Worm (Caenorhabditis elegans) whole organism, L2 larva: ENCODE data around the gene atic-1.

Experiments used
- C34F6.9 ChIP-seq: fragments of 150-350 bp; optimal IDR thresholded peaks from 2 replicates; lab custom pipeline; 2014; ENCODE audit warnings: missing biosample characterization, missing genetic modification characterization
- F13H6.1 ChIP-seq: sonication (generic microtip); optimal IDR thresholded peaks from 2 replicates; lab custom pipeline; 2016; ENCODE audit warnings: missing genetic modification characterization, missing compliant biosample characterization
- R02D3.7 ChIP-seq: fragments of 150-350 bp; optimal IDR thresholded peaks from 2 replicates; lab custom pipeline; 2014; ENCODE audit warnings: missing biosample characterization, missing genetic modification characterization
- Y55F3AM.14 ChIP-seq: fragments of 200-800 bp; sonication (Bioruptor generic); optimal IDR thresholded peaks from 2 replicates; lab custom pipeline; 2018; ENCODE audit warnings: mild to moderate bottlenecking, missing genetic modification characterization, missing compliant biosample characterization
- ZK546.5 ChIP-seq: sonication (generic microtip); optimal IDR thresholded peaks from 2 replicates; lab custom pipeline; 2017; ENCODE audit warnings: missing biosample characterization, missing genetic modification characterization
- alr-1 ChIP-seq: fragments of 150-350 bp; optimal IDR thresholded peaks from 2 replicates; lab custom pipeline; 2014; ENCODE audit warnings: missing biosample characterization, missing genetic modification characterization
- aly-2 ChIP-seq: fragments of 150-350 bp; optimal IDR thresholded peaks from 2 replicates; lab custom pipeline; 2014; ENCODE audit warnings: missing biosample characterization, missing genetic modification characterization
- ama-1 ChIP-seq: fragments of 150-350 bp; optimal IDR thresholded peaks from 2 replicates; lab custom pipeline; 2018; ENCODE audit warnings: inconsistent platforms
- blmp-1 ChIP-seq: sonication (generic microtip); optimal IDR thresholded peaks from 2 replicates; lab custom pipeline; 2017; ENCODE audit warnings: missing genetic modification characterization, mild to moderate bottlenecking, missing compliant biosample characterization, antibody characterized with exemption, moderate library complexity; ENCODE audit not compliant: insufficient read depth
- ceh-16 ChIP-seq: fragments of 150-350 bp; optimal IDR thresholded peaks from 2 replicates; lab custom pipeline; 2014; ENCODE audit warnings: missing biosample characterization, missing genetic modification characterization
- ceh-82 ChIP-seq: fragments of 150-350 bp; optimal IDR thresholded peaks from 2 replicates; lab custom pipeline; 2014; ENCODE audit warnings: missing biosample characterization, missing genetic modification characterization
- crh-2 ChIP-seq: sonication (generic microtip); optimal IDR thresholded peaks from 2 replicates; lab custom pipeline; 2017; ENCODE audit warnings: missing biosample characterization, missing genetic modification characterization
- dmd-4 ChIP-seq: sonication (generic microtip); optimal IDR thresholded peaks from 2 replicates; lab custom pipeline; 2017; ENCODE audit warnings: missing biosample characterization, missing genetic modification characterization
- elt-1 ChIP-seq: fragments of 150-350 bp; optimal IDR thresholded peaks from 2 replicates; lab custom pipeline; 2014; ENCODE audit warnings: missing biosample characterization, missing genetic modification characterization
- elt-3 ChIP-seq: sonication (generic microtip); optimal IDR thresholded peaks from 2 replicates; lab custom pipeline; 2017; ENCODE audit warnings: missing biosample characterization, missing genetic modification characterization
- fos-1 ChIP-seq: fragments of 150-350 bp; optimal IDR thresholded peaks from 2 replicates; lab custom pipeline; 2014; ENCODE audit warnings: missing biosample characterization, missing genetic modification characterization
- gmeb-1 ChIP-seq: fragments of 150-350 bp; optimal IDR thresholded peaks from 2 replicates; lab custom pipeline; 2014; ENCODE audit warnings: missing biosample characterization, missing genetic modification characterization
- lin-11 ChIP-seq: fragments of 150-350 bp; sonication (generic microtip); optimal IDR thresholded peaks from 2 replicates; lab custom pipeline; 2014; ENCODE audit warnings: missing biosample characterization, missing genetic modification characterization, inconsistent platforms, mixed read lengths
- lin-13 ChIP-seq: fragments of 150-350 bp; optimal IDR thresholded peaks from 2 replicates; lab custom pipeline; 2014; ENCODE audit warnings: missing biosample characterization, missing genetic modification reagents, missing genetic modification characterization
- lin-39 ChIP-seq: fragments of 150-350 bp; optimal IDR thresholded peaks from 2 replicates; lab custom pipeline; 2014; ENCODE audit warnings: missing biosample characterization, missing genetic modification reagents, missing genetic modification characterization
- lsy-2 ChIP-seq, 2 experiments: fragments of 150-350 bp in 1 of 2; sonication (generic microtip) in 1 of 2; optimal IDR thresholded peaks; 2 replicates each; lab custom pipeline; 2014 to 2017; ENCODE audit warnings: missing biosample characterization in 2 of 2, missing genetic modification characterization in 2 of 2
- mbf-1 ChIP-seq: sonication (generic microtip); optimal IDR thresholded peaks from 2 replicates; lab custom pipeline; 2017; ENCODE audit warnings: missing biosample characterization, missing genetic modification characterization
- mdl-1 ChIP-seq, 2 experiments: fragments of 150-350 bp in 1 of 2; sonication (generic microtip) in 1 of 2; optimal IDR thresholded peaks; 2 replicates each; lab custom pipeline; 2017; ENCODE audit warnings: missing biosample characterization in 2 of 2, missing genetic modification characterization in 2 of 2
- nhr-10 ChIP-seq: sonication (generic microtip); optimal IDR thresholded peaks from 2 replicates; lab custom pipeline; 2017; ENCODE audit warnings: missing biosample characterization, missing genetic modification characterization
- nhr-11 ChIP-seq: fragments of 150-350 bp; optimal IDR thresholded peaks from 2 replicates; lab custom pipeline; 2014; ENCODE audit warnings: missing biosample characterization, missing genetic modification characterization
- nhr-12 ChIP-seq: fragments of 150-350 bp; optimal IDR thresholded peaks from 2 replicates; lab custom pipeline; 2014; ENCODE audit warnings: missing biosample characterization, missing genetic modification characterization
- nhr-129 ChIP-seq: fragments of 150-350 bp; optimal IDR thresholded peaks from 2 replicates; lab custom pipeline; 2014; ENCODE audit warnings: missing biosample characterization, missing genetic modification characterization
- nhr-23 ChIP-seq: fragments of 150-350 bp; optimal IDR thresholded peaks from 2 replicates; lab custom pipeline; 2014; ENCODE audit warnings: missing biosample characterization, missing genetic modification reagents, missing genetic modification characterization
- nhr-237 ChIP-seq: fragments of 150-350 bp; optimal IDR thresholded peaks from 2 replicates; lab custom pipeline; 2014; ENCODE audit warnings: missing biosample characterization, missing genetic modification characterization
- nhr-25 ChIP-seq: fragments of 150-350 bp; sonication (generic microtip); optimal IDR thresholded peaks from 3 replicates; lab custom pipeline; 2014; ENCODE audit warnings: missing biosample characterization, missing genetic modification characterization
- nhr-6 ChIP-seq: fragments of 150-350 bp; optimal IDR thresholded peaks from 2 replicates; lab custom pipeline; 2014; ENCODE audit warnings: missing biosample characterization, missing genetic modification characterization
- nhr-77 ChIP-seq: fragments of 150-350 bp; optimal IDR thresholded peaks from 2 replicates; lab custom pipeline; 2014; ENCODE audit warnings: missing biosample characterization, missing genetic modification characterization
- sem-4 ChIP-seq: fragments of 150-350 bp; optimal IDR thresholded peaks from 2 replicates; lab custom pipeline; 2014; ENCODE audit warnings: missing biosample characterization, missing genetic modification reagents, missing genetic modification characterization
- sma-3 ChIP-seq: sonication (generic microtip); optimal IDR thresholded peaks from 2 replicates; lab custom pipeline; 2016; ENCODE audit warnings: missing genetic modification reagents, missing genetic modification characterization, missing compliant biosample characterization
- sma-9 ChIP-seq, 2 experiments: fragments of 150-350 bp in 1 of 2; sonication (generic microtip) in 1 of 2; optimal IDR thresholded peaks; 2 replicates each; lab custom pipeline; 2014 to 2016; ENCODE audit warnings: missing genetic modification characterization in 2 of 2, mild to moderate bottlenecking in 1 of 2, missing biosample characterization in 1 of 2, missing compliant biosample characterization in 1 of 2, missing genetic modification reagents in 1 of 2, moderate library complexity in 1 of 2
- snpc-4 ChIP-seq: fragments of 150-350 bp; optimal IDR thresholded peaks from 2 replicates; lab custom pipeline; 2014; ENCODE audit warnings: missing biosample characterization, missing genetic modification characterization
- unc-39 ChIP-seq: fragments of 150-350 bp; optimal IDR thresholded peaks from 2 replicates; lab custom pipeline; 2014; ENCODE audit warnings: missing biosample characterization, missing genetic modification characterization
- unc-55 ChIP-seq: fragments of 150-350 bp; sonication (generic microtip); optimal IDR thresholded peaks from 3 replicates; lab custom pipeline; 2014; ENCODE audit warnings: missing biosample characterization, missing genetic modification reagents, missing genetic modification characterization
- unc-62 ChIP-seq: fragments of 150-350 bp; optimal IDR thresholded peaks from 2 replicates; lab custom pipeline; 2014; ENCODE audit warnings: missing biosample characterization, missing genetic modification reagents, missing genetic modification characterization
- zag-1 ChIP-seq: fragments of 150-350 bp; optimal IDR thresholded peaks from 2 replicates; lab custom pipeline; 2014; ENCODE audit warnings: missing biosample characterization, missing genetic modification characterization
- ztf-1 ChIP-seq: fragments of 200-800 bp; sonication (Bioruptor generic); conservative IDR thresholded peaks from 2 replicates; pipeline ENCODE4 v1.3.6; 2022; ENCODE audit warnings: missing genetic modification characterization, missing compliant biosample characterization
- ztf-11 ChIP-seq: sonication (generic microtip); optimal IDR thresholded peaks from 2 replicates; lab custom pipeline; 2017; ENCODE audit warnings: missing biosample characterization, missing genetic modification characterization
- ztf-4 ChIP-seq: fragments of 150-350 bp; optimal IDR thresholded peaks from 2 replicates; lab custom pipeline; 2014; ENCODE audit warnings: missing biosample characterization, missing genetic modification characterization

Gene atic-1

DNA sequence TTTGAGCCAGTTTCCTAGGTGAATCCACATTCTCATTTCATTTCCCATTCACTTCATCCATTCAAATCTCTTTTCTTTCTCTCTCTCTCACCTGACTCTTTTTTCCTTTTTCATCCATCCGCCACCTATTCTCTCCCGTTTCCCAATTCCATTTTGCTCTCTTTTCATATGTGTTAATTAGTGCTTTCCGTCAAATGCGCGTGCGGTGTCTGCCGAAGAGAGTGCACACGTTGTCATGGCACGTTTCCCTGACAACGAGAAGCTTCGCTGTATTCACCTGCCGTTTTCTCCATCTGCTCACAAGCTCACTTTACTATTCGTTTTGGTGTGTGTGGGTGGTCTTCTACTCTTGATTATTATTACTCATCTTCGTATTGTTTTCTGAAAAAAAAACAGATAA is 41.9 kb upstream of the atic-1 start:
- TF ChIP-seq F13H6.1 (tag; lab: Kevin White, UChicago) = no peak
- TF ChIP-seq lin-11 = peak; percentile 57
- TF ChIP-seq snpc-4 (tag; lab: Kevin White, UChicago) = no peak

DNA sequence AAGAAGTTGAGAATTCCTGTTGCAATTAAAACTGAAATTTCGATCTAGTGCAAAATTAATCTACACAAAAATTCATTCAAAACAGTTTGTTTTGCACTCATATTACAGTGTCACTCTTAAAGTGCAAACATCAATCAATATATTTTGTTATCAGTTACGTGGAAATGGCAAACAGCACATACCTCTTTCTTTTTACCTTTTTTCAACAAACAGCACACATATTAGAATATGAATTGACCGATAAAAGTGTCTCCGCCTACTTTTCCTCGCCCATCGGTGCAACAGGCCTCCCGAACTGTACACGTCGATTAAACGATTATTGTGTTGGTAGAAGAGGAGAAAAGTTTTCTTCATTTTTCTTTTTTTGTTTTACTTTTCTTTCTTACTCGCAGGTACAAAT is 40.6 kb upstream of the atic-1 start:
- peak; percentile 25 for TF ChIP-seq sma-9 (GFP tag; optimal IDR thresholded peaks at IDR 0.05; lab: Kevin White, UChicago)
- TF ChIP-seq sma-9 (tag; optimal IDR thresholded peaks at IDR 0.05; lab: Kevin White, UChicago) = no peak
- peak; percentile 76 for TF ChIP-seq crh-2 (tag; lab: Kevin White, UChicago)
- peak; percentile 77 for TF ChIP-seq fos-1 (tag; lab: Kevin White, UChicago)
- TF ChIP-seq nhr-129 = no peak
- no peak for TF ChIP-seq nhr-237 (tag; lab: Kevin White, UChicago)

DNA sequence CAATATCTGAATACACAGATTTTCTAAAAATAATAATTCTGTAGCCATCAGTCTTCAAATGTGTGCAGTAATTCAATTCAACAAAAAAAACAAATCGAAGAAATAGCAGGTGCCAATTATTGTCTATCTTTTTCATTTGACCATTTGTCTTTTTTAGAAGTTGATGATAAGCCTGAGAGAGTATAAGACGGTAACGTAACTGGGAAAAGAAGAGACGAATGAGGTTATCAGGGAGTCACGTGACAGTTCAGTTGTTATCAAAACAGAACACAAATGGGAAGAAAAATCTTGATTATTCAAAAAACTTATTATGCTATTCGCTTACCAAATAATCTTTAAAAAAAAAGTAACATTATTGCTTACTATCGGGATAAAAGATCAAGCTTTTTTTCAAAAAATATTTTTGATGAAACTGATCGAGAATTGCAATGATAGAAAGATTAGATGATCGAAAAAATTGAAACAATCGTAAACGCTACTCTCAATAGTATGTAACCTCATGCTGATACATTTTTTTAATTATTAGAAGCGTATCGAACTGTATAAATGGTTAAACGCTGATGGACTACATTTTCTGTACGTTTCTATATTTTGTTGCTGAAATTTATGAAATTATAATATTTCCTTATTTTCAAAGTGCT is 37.4 kb upstream of the atic-1 start:
- TF ChIP-seq Y55F3AM.14 (no peak), ceh-16 (tag; lab: Kevin White, UChicago) (no peak), sma-9 (GFP tag; optimal IDR thresholded peaks at IDR 0.05; lab: Kevin White, UChicago) (peak; percentile 37), sma-9 (tag; optimal IDR thresholded peaks at IDR 0.05; lab: Kevin White, UChicago) (no peak), nhr-25 (tag; lab: Kevin White, UChicago) (no peak), nhr-77 (no peak), crh-2 (tag; lab: Kevin White, UChicago) (peak; percentile 72), nhr-237 (tag; lab: Kevin White, UChicago) (no peak), elt-3 (no peak), R02D3.7 (tag; lab: Kevin White, UChicago) (no peak), unc-62 (GFP tag; lab: Kevin White, UChicago) (no peak), gmeb-1 (tag; lab: Kevin White, UChicago) (peak; percentile 39), ZK546.5 (no peak), sem-4 (no peak), mbf-1 (no peak), lsy-2 (tag; optimal IDR thresholded peaks at IDR 0.05; lab: Kevin White, UChicago) (peak in 1 of 2 experiments; percentile 30), elt-1 (tag; lab: Kevin White, UChicago) (no peak), nhr-23 (tag; lab: Kevin White, UChicago) (no peak), F13H6.1 (tag; lab: Kevin White, UChicago) (peak; percentile 38), ztf-4 (tag; lab: Kevin White, UChicago) (no peak), unc-39 (tag; lab: Kevin White, UChicago) (no peak), lin-11 (no peak), mdl-1 (tag; optimal IDR thresholded peaks at IDR 0.05; lab: Kevin White, UChicago) (no peak), nhr-10 (tag; lab: Kevin White, UChicago) (no peak), nhr-129 (no peak), alr-1 (no peak), blmp-1 (tag; lab: Kevin White, UChicago) (no peak), fos-1 (tag; lab: Kevin White, UChicago) (peak; percentile 67), ceh-82 (tag; lab: Kevin White, UChicago) (no peak), sma-3 (GFP tag; lab: Kevin White, UChicago) (no peak), lin-39 (tag; lab: Kevin White, UChicago) (no peak)
- TF ChIP-seq, all 48 proteins: peak for 6

DNA sequence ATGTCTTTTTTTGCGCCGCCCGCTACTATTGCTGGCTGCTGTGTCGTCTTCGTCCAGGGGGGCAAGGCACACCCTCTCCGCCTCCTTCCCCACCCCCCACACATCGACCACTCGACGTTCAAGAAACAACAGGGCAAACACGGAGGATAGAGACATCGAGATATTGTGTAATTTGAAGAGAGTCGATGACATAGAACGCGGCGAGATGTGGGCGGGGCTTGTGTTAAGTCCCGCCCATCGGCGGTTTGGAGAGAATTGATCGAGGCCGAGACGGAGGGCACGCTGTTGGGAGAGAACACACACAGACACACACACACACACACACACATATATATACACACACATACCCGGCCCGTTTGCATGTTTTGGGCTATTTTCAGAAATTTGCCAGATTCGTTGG is 36.2 kb upstream of the atic-1 start:
- TF ChIP-seq dmd-4 (tag; lab: Kevin White, UChicago) = no peak
- TF ChIP-seq aly-2 (tag; lab: Kevin White, UChicago) = no peak
- TF ChIP-seq mbf-1 = no peak
- peak; percentile 49 for TF ChIP-seq lin-13 (GFP tag; lab: Kevin White, UChicago)
- no peak for TF ChIP-seq nhr-10 (tag; lab: Kevin White, UChicago)
- peak; percentile 80 for TF ChIP-seq nhr-129
- peak; percentile 29 for TF ChIP-seq lin-11
- no peak for TF ChIP-seq ama-1 (lab: Kevin White, UChicago)
- no peak for TF ChIP-seq nhr-11 (tag; lab: Kevin White, UChicago)
- TF ChIP-seq F13H6.1 (tag; lab: Kevin White, UChicago) = peak; percentile 91
- TF ChIP-seq nhr-237 (tag; lab: Kevin White, UChicago) = no peak
- no peak for TF ChIP-seq ceh-16 (tag; lab: Kevin White, UChicago)
- peak; percentile 74 for TF ChIP-seq sma-3 (GFP tag; lab: Kevin White, UChicago)
- TF ChIP-seq unc-62 (GFP tag; lab: Kevin White, UChicago) = no peak
- peak; percentile 77 for TF ChIP-seq sma-9 (GFP tag; optimal IDR thresholded peaks at IDR 0.05; lab: Kevin White, UChicago)
- TF ChIP-seq sma-9 (tag; optimal IDR thresholded peaks at IDR 0.05; lab: Kevin White, UChicago) = no peak
- TF ChIP-seq gmeb-1 (tag; lab: Kevin White, UChicago) = no peak
- TF ChIP-seq unc-55 (GFP tag; lab: Kevin White, UChicago) = peak; percentile 21
- TF ChIP-seq blmp-1 (tag; lab: Kevin White, UChicago) = peak; percentile 46
- peak; percentile 66 for TF ChIP-seq fos-1 (tag; lab: Kevin White, UChicago)
- TF ChIP-seq alr-1 = no peak
- peak; percentile 84 for TF ChIP-seq zag-1 (tag; lab: Kevin White, UChicago)
- TF ChIP-seq nhr-12 (tag; lab: Kevin White, UChicago) = no peak
- no peak for TF ChIP-seq nhr-6
- peak; percentile 76 for TF ChIP-seq Y55F3AM.14
- no peak for TF ChIP-seq snpc-4 (tag; lab: Kevin White, UChicago)
- no peak for TF ChIP-seq ZK546.5
- peak in 1 of 2 experiments; percentile 65 for TF ChIP-seq mdl-1 (tag; optimal IDR thresholded peaks at IDR 0.05; lab: Kevin White, UChicago)
- no peak for TF ChIP-seq ztf-1 (GFP tag; lab: Robert Waterston, UW)
- TF ChIP-seq unc-39 (tag; lab: Kevin White, UChicago) = no peak
- TF ChIP-seq ceh-82 (tag; lab: Kevin White, UChicago) = no peak
- no peak for TF ChIP-seq ztf-11
- peak; percentile 85 for TF ChIP-seq C34F6.9 (tag; lab: Kevin White, UChicago)
